Worm (Caenorhabditis elegans): ENCODE results near the gene D2023.4.

DNA sequence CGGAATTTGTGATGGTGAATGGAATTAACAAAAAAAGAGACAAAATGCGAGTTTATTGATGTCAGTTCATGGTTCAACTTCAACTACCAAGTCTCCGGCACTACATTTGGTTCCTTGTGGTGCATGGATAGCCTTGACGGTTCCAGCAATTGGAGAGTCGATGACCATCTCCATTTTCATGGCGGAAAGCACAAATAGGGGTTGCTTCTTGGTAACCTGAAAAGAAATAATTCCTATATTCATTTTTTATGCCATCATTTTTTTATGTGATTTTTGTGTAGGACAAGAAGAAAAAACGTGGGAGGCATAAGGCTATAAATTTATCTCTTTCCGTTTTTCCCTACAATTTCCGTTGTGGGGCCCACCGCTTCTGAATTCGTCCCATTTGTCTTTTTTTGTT is 7.5 kb downstream of the D2023.4 start:
- TF ChIP-seq med-1 (GFP tag; optimal IDR thresholded peaks at IDR 0.05; ENCODE audit: insufficient read depth) (no peak), ref-1 (GFP tag; conservative IDR thresholded peaks at IDR 0.05) (no peak), tab-1 (GFP tag; IDR thresholded peaks at IDR 0.05) (no peak), ztf-29 (GFP tag; IDR thresholded peaks at IDR 0.05) (no peak), flt-1 (GFP tag; IDR thresholded peaks at IDR 0.05) (no peak), klf-2 (GFP tag; conservative IDR thresholded peaks at IDR 0.05) (no peak)
